Worm (Caenorhabditis elegans) whole organism, young adult: Measurements from ENCODE around the gene col-178.

Source experiments
- F49E8.2 ChIP-seq: sonication (generic microtip); optimal IDR thresholded peaks from 3 replicates; lab custom pipeline; 2017; ENCODE audit warnings: missing genetic modification characterization, mild to moderate bottlenecking, missing compliant biosample characterization, antibody characterized with exemption, moderate library complexity; ENCODE audit not compliant: insufficient read depth
- T26A5.8 ChIP-seq: sonication (generic microtip); optimal IDR thresholded peaks from 2 replicates; lab custom pipeline; 2016; ENCODE audit warnings: missing genetic modification characterization, missing compliant biosample characterization
- akir-1 ChIP-seq: fragments of 200-800 bp; sonication (Bioruptor generic); optimal IDR thresholded peaks from 2 replicates; lab custom pipeline; 2018; ENCODE audit warnings: mild to moderate bottlenecking, missing genetic modification characterization, moderate library complexity, missing compliant biosample characterization
- snpc-1.3 ChIP-seq: sonication (generic microtip); optimal IDR thresholded peaks from 2 replicates; lab custom pipeline; 2017; ENCODE audit warnings: missing genetic modification characterization, mild to moderate bottlenecking, missing compliant biosample characterization, antibody characterized with exemption, moderate library complexity, missing genotype, missing genetic modification reagents; ENCODE audit not compliant: insufficient read depth
- ztf-25 ChIP-seq: fragments of 200-800 bp; sonication (Bioruptor generic); IDR thresholded peaks from 2 replicates; pipeline ENCODE4 v1.3.6; 2022; ENCODE audit warnings: missing genetic modification reagents, missing genetic modification characterization, missing compliant biosample characterization

DNA sequence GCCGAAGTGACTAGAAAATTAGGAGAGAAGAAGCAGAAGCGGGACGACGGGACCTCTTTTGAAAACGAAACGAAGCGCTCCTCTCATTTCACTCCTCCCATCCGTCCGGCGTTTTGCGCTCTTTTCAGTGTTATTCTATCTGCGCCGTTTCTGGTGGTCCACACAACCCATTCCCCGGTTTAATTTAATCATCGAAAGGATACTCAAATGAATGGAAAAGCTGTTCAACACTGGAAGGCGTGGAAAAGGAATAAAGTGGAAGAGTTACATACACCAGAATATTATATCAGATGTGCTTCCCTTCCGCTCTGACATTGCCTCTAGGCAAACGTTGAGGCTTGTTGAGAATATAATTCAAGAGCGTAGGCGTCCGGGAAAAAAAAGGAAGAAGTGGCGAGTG is 45.8 kb downstream of the col-178 start:
- TF ChIP-seq F49E8.2 (tag; lab: Kevin White, UChicago) (no peak), snpc-1.3 (tag; lab: Kevin White, UChicago) (no peak), ztf-25 (GFP tag; lab: Robert Waterston, UW) (no peak), akir-1 (GFP tag; lab: Kevin White, UChicago) (no peak), T26A5.8 (no peak)
